Worm (Caenorhabditis elegans): ENCODE data around the gene maph-1.3.

Gene maph-1.3

ce11 chrIII:3821969-3822453, 22.7 kb upstream of the maph-1.3 start, which contains the start of gene amx-1:
amx-1 (plus strand) TSS chrIII:3822403.
- peak; percentile 56 for TF ChIP-seq nhr-2 (tag; optimal IDR thresholded peaks at IDR 0.05)
- no peak for TF ChIP-seq pha-4 (tag; optimal IDR thresholded peaks at IDR 0.05)
- no peak for TF ChIP-seq bed-3 (GFP tag; optimal IDR thresholded peaks at IDR 0.05)
- no peak for TF ChIP-seq ceh-83 (GFP tag; optimal IDR thresholded peaks at IDR 0.05)
- no peak for TF ChIP-seq snpc-4 (tag; optimal IDR thresholded peaks at IDR 0.05)
- TF ChIP-seq tbx-8 (GFP tag; optimal IDR thresholded peaks at IDR 0.05) = no peak
- no peak for TF ChIP-seq drap-1 (GFP tag; optimal IDR thresholded peaks at IDR 0.05)
- TF ChIP-seq ces-1 (GFP tag; optimal IDR thresholded peaks at IDR 0.05) = peak; percentile 14
- peak; percentile 10 for TF ChIP-seq cnd-1 (tag; optimal IDR thresholded peaks at IDR 0.05)
- no peak for TF ChIP-seq nhr-12 (tag; optimal IDR thresholded peaks at IDR 0.05)
- peak; percentile 2 for TF ChIP-seq hlh-1 (tag; optimal IDR thresholded peaks at IDR 0.05)
- TF ChIP-seq nhr-76 (tag; optimal IDR thresholded peaks at IDR 0.05) = no peak
- no peak for TF ChIP-seq M03D4.4 (tag; optimal IDR thresholded peaks at IDR 0.05)
- TF ChIP-seq elt-1 (tag; optimal IDR thresholded peaks at IDR 0.05; ENCODE audit: borderline replicate concordance, insufficient read depth) = peak; percentile 26

ce11 chrIII:3829105-3829504, 15.6 kb upstream of the maph-1.3 start, which contains the start of gene cnnm-5:
cnnm-5 (minus strand) TSS chrIII:3829205.
- TF ChIP-seq ceh-83 (GFP tag; optimal IDR thresholded peaks at IDR 0.05) = no peak

ce11 chrIII:3831381-3831780, 13.3 kb upstream of the maph-1.3 start, which contains the start of gene C36A4.10:
C36A4.10 (minus strand) TSS chrIII:3831481.
- TF ChIP-seq cnd-1 (tag; optimal IDR thresholded peaks at IDR 0.05) (peak; percentile 1), lsy-2 (tag; optimal IDR thresholded peaks at IDR 0.05) (no peak), nhr-237 (tag; optimal IDR thresholded peaks at IDR 0.05) (no peak), snpc-4 (tag; optimal IDR thresholded peaks at IDR 0.05) (no peak), nhr-76 (tag; optimal IDR thresholded peaks at IDR 0.05) (no peak), zip-8 (tag; optimal IDR thresholded peaks at IDR 0.05) (peak; percentile 29), M03D4.4 (tag; optimal IDR thresholded peaks at IDR 0.05) (no peak), elt-1 (tag; optimal IDR thresholded peaks at IDR 0.05; ENCODE audit: borderline replicate concordance, insufficient read depth) (no peak), lin-32 (GFP tag; optimal IDR thresholded peaks at IDR 0.05) (no peak), bed-3 (GFP tag; optimal IDR thresholded peaks at IDR 0.05) (no peak), unc-62 (GFP tag; optimal IDR thresholded peaks at IDR 0.05) (no peak), unc-120 (tag; optimal IDR thresholded peaks at IDR 0.05; ENCODE audit: poor library complexity, severe bottlenecking) (no peak), nhr-28 (tag; optimal IDR thresholded peaks at IDR 0.05) (no peak)

- TF ChIP-seq elt-1 (tag; optimal IDR thresholded peaks at IDR 0.05; ENCODE audit: borderline replicate concordance, insufficient read depth) (no peak), lsy-2 (tag; optimal IDR thresholded peaks at IDR 0.05) (no peak), ceh-39 (tag; optimal IDR thresholded peaks at IDR 0.05) (no peak), nhr-237 (tag; optimal IDR thresholded peaks at IDR 0.05) (no peak), bed-3 (GFP tag; optimal IDR thresholded peaks at IDR 0.05) (no peak), elt-3 (tag; optimal IDR thresholded peaks at IDR 0.05) (no peak), mab-5 (tag; optimal IDR thresholded peaks at IDR 0.05) (no peak), M03D4.4 (tag; optimal IDR thresholded peaks at IDR 0.05) (no peak), flh-1 (GFP tag; optimal IDR thresholded peaks at IDR 0.05) (no peak), unc-39 (tag; optimal IDR thresholded peaks at IDR 0.05) (no peak), zip-8 (tag; optimal IDR thresholded peaks at IDR 0.05) (no peak), mep-1 (tag; optimal IDR thresholded peaks at IDR 0.05) (no peak), lin-32 (GFP tag; optimal IDR thresholded peaks at IDR 0.05) (no peak), tbx-8 (GFP tag; optimal IDR thresholded peaks at IDR 0.05) (no peak), nhr-28 (tag; optimal IDR thresholded peaks at IDR 0.05) (no peak)
Observed at ce11 chrIII:3831798-3832197, 12.9 kb upstream of the maph-1.3 start.

- TF ChIP-seq ceh-43 (GFP tag; optimal IDR thresholded peaks at IDR 0.05) = no peak
- TF ChIP-seq zip-8 (tag; optimal IDR thresholded peaks at IDR 0.05) = no peak
Observed at ce11 chrIII:3832291-3832690, 12.4 kb upstream of the maph-1.3 start, which contains the start of gene cyp-25A1. cyp-25A1 (plus strand) TSS chrIII:3832591.

DNA sequence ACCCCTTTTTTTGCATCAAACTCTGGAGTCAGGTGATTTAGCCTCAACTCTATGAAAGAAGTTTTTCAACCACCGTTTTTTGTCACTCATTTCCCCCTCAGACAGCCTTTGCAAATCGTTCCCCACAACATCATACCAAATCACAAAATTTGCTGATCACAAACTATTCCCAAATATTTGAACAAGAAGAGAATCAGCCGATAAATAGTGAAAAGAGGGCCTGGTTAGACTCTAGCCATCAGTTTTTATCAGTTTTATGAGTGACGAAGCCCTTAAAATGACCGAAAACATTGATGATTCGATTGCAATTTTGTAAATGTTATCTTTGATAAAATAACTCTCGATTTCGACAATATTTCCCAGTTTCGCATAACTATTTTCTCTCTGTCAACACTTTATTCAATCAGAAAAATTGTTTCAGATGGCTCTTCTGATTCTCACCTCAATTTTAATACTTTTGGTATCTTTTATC, 9.9 kb upstream of the maph-1.3 start, which contains the start of gene cyp-25A2:
cyp-25A2 (plus strand) TSS at position 422 of the 472 bp plus-strand sequence.
- no peak for TF ChIP-seq nhr-237 (tag; optimal IDR thresholded peaks at IDR 0.05)
- TF ChIP-seq tbx-8 (GFP tag; optimal IDR thresholded peaks at IDR 0.05) = no peak
- TF ChIP-seq M03D4.4 (tag; optimal IDR thresholded peaks at IDR 0.05) = no peak
- TF ChIP-seq elt-3 (tag; optimal IDR thresholded peaks at IDR 0.05) = no peak
- no peak for TF ChIP-seq unc-120 (tag; optimal IDR thresholded peaks at IDR 0.05; ENCODE audit: poor library complexity, severe bottlenecking)
- no peak for TF ChIP-seq ces-1 (GFP tag; optimal IDR thresholded peaks at IDR 0.05)
- TF ChIP-seq lin-32 (GFP tag; optimal IDR thresholded peaks at IDR 0.05) = no peak
- TF ChIP-seq ceh-43 (GFP tag; optimal IDR thresholded peaks at IDR 0.05) = no peak
- no peak for TF ChIP-seq elt-1 (tag; optimal IDR thresholded peaks at IDR 0.05; ENCODE audit: borderline replicate concordance, insufficient read depth)
- no peak for TF ChIP-seq lsy-2 (tag; optimal IDR thresholded peaks at IDR 0.05)

Data from whole organism, mixed stage, embryonic.